Fruit fly (Drosophila melanogaster) whole organism, embryonic: ENCODE data around the gene CG32281.

ENCODE experiments used
- Antp ChIP-seq: fragments of 200-800 bp; sonication (Bioruptor generic); optimal IDR thresholded peaks from 3 replicates; lab custom pipeline; 2016; ENCODE audit warnings: missing biosample characterization, missing genetic modification characterization
- B-H1 ChIP-seq: fragments of 200-800 bp; sonication (Bioruptor generic); IDR thresholded peaks from 3 replicates; pipeline ENCODE4 v1.3.6; 2022; ENCODE audit warnings: missing biosample characterization, missing genetic modification characterization
- Blimp-1 ChIP-seq: fragments of 200-800 bp; sonication (Bioruptor generic); optimal IDR thresholded peaks from 3 replicates; lab custom pipeline; 2018; ENCODE audit warnings: missing biosample characterization, missing genetic modification characterization, mild to moderate bottlenecking, moderate library complexity, missing genetic modification reagents
- CG10366 ChIP-seq: fragments of 200-800 bp; sonication (Bioruptor generic); IDR thresholded peaks from 2 replicates; pipeline ENCODE4 v1.3.6; 2022; ENCODE audit warnings: missing biosample characterization, missing genetic modification characterization
- CG10565 ChIP-seq: fragments of 200-800 bp; sonication (Bioruptor generic); optimal IDR thresholded peaks from 3 replicates; lab custom pipeline; 2016; ENCODE audit warnings: missing biosample characterization, mild to moderate bottlenecking, missing genetic modification characterization
- CG11093 ChIP-seq: fragments of 200-800 bp; sonication (Bioruptor generic); IDR thresholded peaks from 3 replicates; pipeline ENCODE4 v1.3.6; 2022; ENCODE audit warnings: missing biosample characterization, missing genetic modification characterization
- CG12659 ChIP-seq: fragments of 200-800 bp; sonication (Bioruptor generic); optimal IDR thresholded peaks from 3 replicates; lab custom pipeline; 2017; ENCODE audit warnings: mild to moderate bottlenecking, missing biosample characterization, missing genetic modification reagents, missing genetic modification characterization
- CG12744 ChIP-seq: fragments of 200-800 bp; sonication (Bioruptor generic); optimal IDR thresholded peaks from 2 replicates; lab custom pipeline; 2016; ENCODE audit warnings: missing biosample characterization, missing genetic modification characterization
- CG12942 ChIP-seq: fragments of 200-800 bp; sonication (Bioruptor generic); optimal IDR thresholded peaks from 3 replicates; lab custom pipeline; 2016; ENCODE audit warnings: missing biosample characterization, missing genetic modification characterization
- CG14710 ChIP-seq: fragments of 200-800 bp; sonication (Bioruptor generic); optimal IDR thresholded peaks from 3 replicates; lab custom pipeline; 2019; ENCODE audit warnings: missing biosample characterization, mild to moderate bottlenecking, missing genetic modification characterization, moderate library complexity
- CG15073 ChIP-seq: fragments of 200-800 bp; sonication (Bioruptor generic); optimal IDR thresholded peaks from 2 replicates; lab custom pipeline; 2016; ENCODE audit warnings: missing biosample characterization, missing genetic modification characterization
- CG1529 ChIP-seq: fragments of 200-800 bp; sonication (Bioruptor generic); optimal IDR thresholded peaks from 3 replicates; lab custom pipeline; 2018; ENCODE audit warnings: missing biosample characterization, missing genetic modification characterization
- CG30431 ChIP-seq: fragments of 200-800 bp; sonication (Bioruptor generic); optimal IDR thresholded peaks from 2 replicates; lab custom pipeline; 2017; ENCODE audit warnings: missing biosample characterization, missing genetic modification characterization
- CG43689 ChIP-seq: fragments of 200-800 bp; sonication (Bioruptor generic); IDR thresholded peaks from 2 replicates; pipeline ENCODE4 v1.3.6; 2022; ENCODE audit warnings: missing biosample characterization, missing genetic modification characterization
- CG4730 ChIP-seq: fragments of 200-800 bp; sonication (Bioruptor generic); IDR thresholded peaks from 2 replicates; pipeline ENCODE4 v1.3.6; 2022; ENCODE audit warnings: missing biosample characterization, missing genetic modification characterization
- CG5245 ChIP-seq: fragments of 200-800 bp; sonication (Bioruptor generic); optimal IDR thresholded peaks from 3 replicates; lab custom pipeline; 2016; ENCODE audit warnings: missing biosample characterization, missing genetic modification characterization
- CG5953 ChIP-seq: fragments of 200-800 bp; sonication (Bioruptor generic); IDR thresholded peaks from 2 replicates; pipeline ENCODE4 v1.3.6; 2022; ENCODE audit warnings: missing biosample characterization, missing genetic modification characterization
- CG6254 ChIP-seq: fragments of 200-800 bp; sonication (Bioruptor generic); optimal IDR thresholded peaks from 3 replicates; lab custom pipeline; 2017; ENCODE audit warnings: mild to moderate bottlenecking, missing biosample characterization, missing genetic modification reagents, missing genetic modification characterization
- CG6654 ChIP-seq: fragments of 200-800 bp; sonication (Bioruptor generic); optimal IDR thresholded peaks from 2 replicates; lab custom pipeline; 2017; ENCODE audit warnings: missing biosample characterization, mild to moderate bottlenecking, missing genetic modification characterization
- CG9215 ChIP-seq: fragments of 200-800 bp; sonication (Bioruptor generic); IDR thresholded peaks from 2 replicates; pipeline ENCODE4 v1.3.6; 2022; ENCODE audit warnings: missing biosample characterization, missing genetic modification characterization
- H2.0 ChIP-seq: fragments of 200-800 bp; sonication (Bioruptor generic); IDR thresholded peaks from 2 replicates; pipeline ENCODE4 v1.3.6; 2022; ENCODE audit warnings: missing biosample characterization, missing genetic modification characterization
- Hey ChIP-seq: fragments of 200-800 bp; sonication (Bioruptor generic); optimal IDR thresholded peaks from 3 replicates; lab custom pipeline; 2018; ENCODE audit warnings: missing biosample characterization, mild to moderate bottlenecking, missing genetic modification characterization
- Hsf ChIP-seq: fragments of 200-800 bp; sonication (Bioruptor generic); optimal IDR thresholded peaks from 3 replicates; lab custom pipeline; 2016; ENCODE audit warnings: missing biosample characterization, missing genetic modification characterization
- MBD-R2 ChIP-seq: fragments of 200-800 bp; sonication (Bioruptor generic); IDR thresholded peaks from 2 replicates; pipeline ENCODE4 v1.3.6; 2022; ENCODE audit warnings: missing biosample characterization, missing genetic modification characterization
- Vsx1 ChIP-seq: fragments of 200-800 bp; sonication (Bioruptor generic); optimal IDR thresholded peaks from 2 replicates; lab custom pipeline; 2017; ENCODE audit warnings: missing biosample characterization, mild to moderate bottlenecking, missing genetic modification characterization, missing genetic modification reagents
- ash1 ChIP-seq: fragments of 200-800 bp; sonication (Bioruptor generic); optimal IDR thresholded peaks from 2 replicates; lab custom pipeline; 2018; ENCODE audit warnings: missing biosample characterization, mild to moderate bottlenecking, missing genetic modification characterization
- bab2 ChIP-seq: fragments of 200-800 bp; sonication (Bioruptor generic); optimal IDR thresholded peaks from 2 replicates; lab custom pipeline; 2016; ENCODE audit warnings: missing biosample characterization, missing genetic modification characterization
- bsh ChIP-seq, 2 experiments: fragments of 200-800 bp; sonication (Bioruptor generic); optimal IDR thresholded peaks; 2 replicates each; lab custom pipeline; 2017 to 2018; ENCODE audit warnings: mild to moderate bottlenecking in 2 of 2, missing biosample characterization in 2 of 2, missing genetic modification characterization in 2 of 2, moderate library complexity in 1 of 2
- btn ChIP-seq: fragments of 200-800 bp; sonication (Bioruptor generic); optimal IDR thresholded peaks from 2 replicates; lab custom pipeline; 2016; ENCODE audit warnings: missing biosample characterization, missing genetic modification characterization
- da ChIP-seq: fragments of 200-800 bp; sonication (Bioruptor generic); optimal IDR thresholded peaks from 2 replicates; lab custom pipeline; 2016; ENCODE audit warnings: missing biosample characterization, missing genetic modification characterization
- gsb-n ChIP-seq: fragments of 200-800 bp; sonication (Bioruptor generic); optimal IDR thresholded peaks from 3 replicates; lab custom pipeline; 2018; ENCODE audit warnings: missing biosample characterization, mild to moderate bottlenecking, missing genetic modification characterization
- jumu ChIP-seq: fragments of 200-800 bp; sonication (Bioruptor generic); optimal IDR thresholded peaks from 3 replicates; lab custom pipeline; 2016; ENCODE audit warnings: missing biosample characterization, missing genetic modification characterization
- lab ChIP-seq: fragments of 200-800 bp; sonication (Bioruptor generic); optimal IDR thresholded peaks from 3 replicates; lab custom pipeline; 2017; ENCODE audit warnings: missing biosample characterization, missing genetic modification characterization, mild to moderate bottlenecking, moderate library complexity, missing genetic modification reagents
- lilli ChIP-seq: fragments of 200-800 bp; sonication (Bioruptor generic); optimal IDR thresholded peaks from 3 replicates; lab custom pipeline; 2016; ENCODE audit warnings: missing biosample characterization, missing genetic modification characterization
- lov ChIP-seq, 2 experiments: fragments of 200-800 bp in 1 of 2; fragments of >200 bp in 1 of 2; sonication (Bioruptor generic) in 1 of 2; IDR thresholded peaks in 1 of 2; optimal IDR thresholded peaks in 1 of 2; 2 replicates in 1 of 2; 3 replicates in 1 of 2; pipeline versions ENCODE4 v1.3.6 to Lab custom; 2017 to 2022; ENCODE audit warnings: missing biosample characterization in 1 of 2, missing genetic modification characterization in 1 of 2
- mirr ChIP-seq: fragments of 200-800 bp; sonication (Bioruptor generic); optimal IDR thresholded peaks from 3 replicates; lab custom pipeline; 2018; ENCODE audit warnings: missing biosample characterization, mild to moderate bottlenecking, missing genetic modification characterization
- nerfin-2 ChIP-seq: fragments of 200-800 bp; sonication (Bioruptor generic); IDR thresholded peaks from 2 replicates; pipeline ENCODE4 v1.3.6; 2022; ENCODE audit warnings: missing biosample characterization, missing genetic modification characterization; ENCODE audit not compliant: partially characterized antibody
- nmo ChIP-seq: fragments of 200-800 bp; sonication (Bioruptor generic); optimal IDR thresholded peaks from 2 replicates; lab custom pipeline; 2018; ENCODE audit warnings: missing biosample characterization, mild to moderate bottlenecking, missing genetic modification characterization, moderate library complexity
- otp ChIP-seq: fragments of 200-800 bp; sonication (Bioruptor generic); IDR thresholded peaks from 3 replicates; pipeline ENCODE4, ENCODE4 v1.3.6; 2022; ENCODE audit warnings: missing biosample characterization, missing genetic modification characterization
- ro ChIP-seq: fragments of 200-800 bp; sonication (Bioruptor generic); IDR thresholded peaks from 2 replicates; pipeline ENCODE4 v1.3.6; 2022; ENCODE audit warnings: missing biosample characterization, missing genetic modification characterization
- run ChIP-seq: fragments of 200-800 bp; sonication (Bioruptor generic); optimal IDR thresholded peaks from 3 replicates; lab custom pipeline; 2018; ENCODE audit warnings: missing biosample characterization, mild to moderate bottlenecking, missing genetic modification characterization
- sens ChIP-seq: fragments of 200-800 bp; sonication (Bioruptor generic); peaks from one replicate; lab custom pipeline; 2016; ENCODE audit warnings: missing biosample characterization, missing genetic modification characterization
- shn ChIP-seq: fragments of 200-800 bp; sonication (Bioruptor generic); optimal IDR thresholded peaks from 3 replicates; lab custom pipeline; 2016; ENCODE audit warnings: missing biosample characterization, missing genetic modification characterization
- sob ChIP-seq: fragments of 200-800 bp; sonication (Bioruptor generic); IDR thresholded peaks from 2 replicates; pipeline ENCODE4 v1.3.6; 2022; ENCODE audit warnings: missing biosample characterization, missing genetic modification characterization
- tap ChIP-seq: fragments of 200-800 bp; optimal IDR thresholded peaks from 3 replicates; lab custom pipeline; 2019; ENCODE audit warnings: missing biosample characterization, mild to moderate bottlenecking, missing genetic modification characterization, moderate library complexity
- tll ChIP-seq, 2 experiments: fragments of 200-800 bp in 1 of 2; fragments of >200 bp in 1 of 2; sonication (Bioruptor generic) in 1 of 2; optimal IDR thresholded peaks; 2 replicates each; lab custom pipeline; 2017 to 2019; ENCODE audit warnings: missing biosample characterization in 2 of 2, missing genetic modification characterization in 2 of 2, mild to moderate bottlenecking in 1 of 2, moderate library complexity in 1 of 2
- trem ChIP-seq: fragments of 200-800 bp; optimal IDR thresholded peaks from 3 replicates; lab custom pipeline; 2019; ENCODE audit warnings: missing biosample characterization, mild to moderate bottlenecking, missing genetic modification characterization, moderate library complexity
- tup ChIP-seq: fragments of 200-800 bp; sonication (Bioruptor generic); optimal IDR thresholded peaks from 2 replicates; lab custom pipeline; 2016; ENCODE audit warnings: missing biosample characterization, mild to moderate bottlenecking, missing genetic modification characterization, moderate library complexity
- usp ChIP-seq: fragments of >200 bp; optimal IDR thresholded peaks from 2 replicates; lab custom pipeline; 2017; ENCODE audit warnings: missing biosample characterization, missing genetic modification characterization

The CG32281 gene

dm6 chr3L:3192912-3193311, 23.7 kb downstream of the CG32281 start, which contains the start of gene Hsp83 (continued):
- peak; percentile 96 for TF ChIP-seq Hey (tag; lab: Kevin White, UChicago)
- TF ChIP-seq CG14710 (tag; lab: Kevin White, UChicago) = peak; percentile 83
- TF ChIP-seq run = peak; percentile 91
- peak; percentile 88 for TF ChIP-seq lilli (GFP tag; lab: Kevin White, UChicago)
- TF ChIP-seq CG12744 = peak; percentile 94
- peak; percentile 94 for TF ChIP-seq btn

dm6 chr3L:3194059-3194458, 24.9 kb downstream of the CG32281 start:
- TF ChIP-seq nmo (GFP tag; lab: Kevin White, UChicago) (peak; percentile 96), B-H1 (GFP tag; lab: Robert Waterston, UW) (peak; percentile 93), CG1529 (GFP tag; lab: Kevin White, UChicago) (peak; percentile 88), CG43689 (GFP tag; lab: Robert Waterston, UW) (peak; percentile 77), CG12659 (GFP tag; lab: Kevin White, UChicago) (peak; percentile 93), trem (peak; percentile 88), CG6654 (peak; percentile 75), jumu (GFP tag; lab: Kevin White, UChicago) (peak; percentile 29), H2.0 (peak; percentile 90), lov (optimal IDR thresholded peaks at IDR 0.05; lab: Kevin White, UChicago) (no peak), lov (GFP tag; IDR thresholded peaks at IDR 0.05; lab: Robert Waterston, UW) (peak; percentile 88), CG5953 (peak; percentile 93), tll (GFP tag; optimal IDR thresholded peaks at IDR 0.05; lab: Kevin White, UChicago) (peak in 1 of 2 experiments; percentile 19), CG12942 (GFP tag; lab: Kevin White, UChicago) (peak; percentile 80), gsb-n (tag; lab: Kevin White, UChicago) (peak; percentile 93), tup (GFP tag; lab: Kevin White, UChicago) (peak; percentile 77), MBD-R2 (GFP tag; lab: Robert Waterston, UW) (peak; percentile 76), CG10565 (GFP tag; lab: Kevin White, UChicago) (peak; percentile 57), mirr (GFP tag; lab: Kevin White, UChicago) (peak; percentile 45), otp (GFP tag; lab: Robert Waterston, UW) (peak; percentile 92; the same call in 2 of the 3 replicates), bsh (GFP tag; optimal IDR thresholded peaks at IDR 0.05; lab: Kevin White, UChicago) (peak; percentile 96 to 97), usp (GFP tag; lab: Kevin White, UChicago) (no peak), shn (no peak), CG5245 (GFP tag; lab: Kevin White, UChicago) (peak; percentile 87), ash1 (GFP tag; lab: Kevin White, UChicago) (peak; percentile 63), CG30431 (GFP tag; lab: Kevin White, UChicago) (peak; percentile 84), CG9215 (peak; percentile 78), ro (peak; percentile 85), CG4730 (GFP tag; lab: Robert Waterston, UW) (peak; percentile 90), sob (GFP tag; lab: Robert Waterston, UW) (peak; percentile 95), Blimp-1 (peak; percentile 90), Antp (GFP tag; lab: Kevin White, UChicago) (peak; percentile 39), tap (tag; lab: Kevin White, UChicago) (peak; percentile 92), Vsx1 (GFP tag; lab: Kevin White, UChicago) (peak; percentile 86), nerfin-2 (GFP tag; lab: Robert Waterston, UW) (no peak), Hsf (GFP tag; lab: Kevin White, UChicago) (peak; percentile 76), bab2 (GFP tag; lab: Kevin White, UChicago) (peak; percentile 79), CG15073 (GFP tag; lab: Kevin White, UChicago) (peak; percentile 76), lab (GFP tag; lab: Kevin White, UChicago) (peak; percentile 97), sens (GFP tag; lab: Kevin White, UChicago) (peak; percentile 96), da (peak; percentile 13), CG10366 (GFP tag; lab: Robert Waterston, UW) (peak; percentile 94), CG6254 (GFP tag; lab: Kevin White, UChicago) (peak; percentile 93), CG11093 (GFP tag; lab: Robert Waterston, UW) (peak; percentile 88)
